Fruit fly (Drosophila melanogaster): ENCODE measurements around the gene CG13933.
A peak's percentile ranks its signal among the peaks of the same experiment; 100 is the strongest.

Gene CG13933

DNA sequence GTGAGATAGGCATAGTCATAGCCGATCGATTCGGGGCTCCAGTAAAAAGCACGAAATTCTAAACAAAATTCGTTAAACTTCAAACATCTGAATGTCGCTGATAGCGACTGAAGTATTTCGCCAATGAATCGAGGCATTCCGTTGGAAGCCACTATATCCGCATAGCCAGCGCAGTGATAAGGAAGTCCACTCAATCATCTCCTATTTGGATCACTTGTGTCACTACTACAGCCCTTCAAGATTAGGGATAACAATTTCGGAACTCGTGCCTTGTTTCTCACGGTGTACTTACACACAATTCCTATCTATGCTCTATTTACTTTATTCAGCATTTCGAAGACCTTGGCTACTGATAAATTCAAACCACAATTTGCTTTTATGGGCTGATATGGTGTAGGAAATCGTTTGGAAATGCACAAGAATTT is 37.0 kb downstream of the CG13933 start, which contains the start of gene PIG-Wb (continued):
- TF ChIP-seq caup (GFP tag; optimal IDR thresholded peaks at IDR 0.05; ENCODE audit: severe bottlenecking) (peak; percentile 35), Scr (GFP tag; IDR thresholded peaks at IDR 0.05; ENCODE audit: partially characterized antibody) (no peak), CG34376 (GFP tag; optimal IDR thresholded peaks at IDR 0.05) (peak; percentile 91), CG33213 (GFP tag; optimal IDR thresholded peaks at IDR 0.05) (no peak), nau (GFP tag; optimal IDR thresholded peaks at IDR 0.05) (peak; percentile 22), CG4820 (GFP tag; optimal IDR thresholded peaks at IDR 0.05) (no peak), Vsx1 (GFP tag; optimal IDR thresholded peaks at IDR 0.05) (no peak), D19A (tag; optimal IDR thresholded peaks at IDR 0.05) (no peak), CG3995 (GFP tag; optimal IDR thresholded peaks at IDR 0.05) (peak; percentile 82), CG1603 (tag; optimal IDR thresholded peaks at IDR 0.05) (peak; percentile 5), CG13424 (tag; optimal IDR thresholded peaks at IDR 0.05) (peak; percentile 34), Fer1 (GFP tag; optimal IDR thresholded peaks at IDR 0.05) (peak; percentile 65), Atf3 (GFP tag; optimal IDR thresholded peaks at IDR 0.05) (no peak), Opbp (GFP tag; IDR thresholded peaks at IDR 0.05; ENCODE audit: partially characterized antibody) (no peak), CG8281 (tag; optimal IDR thresholded peaks at IDR 0.05) (peak; percentile 7), Taf1 (GFP tag; IDR thresholded peaks at IDR 0.05) (no peak), CG14014 (GFP tag; IDR thresholded peaks at IDR 0.05) (0 out of 2 replicates have a peak, but pooled peaks have one; percentile 32), CG1792 (GFP tag; optimal IDR thresholded peaks at IDR 0.05) (no peak), sd (tag; optimal IDR thresholded peaks at IDR 0.05) (peak; percentile 98), ash1 (GFP tag; optimal IDR thresholded peaks at IDR 0.05) (no peak), CG4424 (GFP tag; optimal IDR thresholded peaks at IDR 0.05) (no peak), dimm (GFP tag; IDR thresholded peaks at IDR 0.05) (no peak), hkb (optimal IDR thresholded peaks at IDR 0.05) (no peak), hkb (GFP tag; IDR thresholded peaks at IDR 0.05) (0 out of 2 replicates have a peak, but pooled peaks have one; percentile 35), CG3281 (GFP tag; optimal IDR thresholded peaks at IDR 0.05) (peak; percentile 33), mirr (GFP tag; optimal IDR thresholded peaks at IDR 0.05) (peak; percentile 90)

DNA sequence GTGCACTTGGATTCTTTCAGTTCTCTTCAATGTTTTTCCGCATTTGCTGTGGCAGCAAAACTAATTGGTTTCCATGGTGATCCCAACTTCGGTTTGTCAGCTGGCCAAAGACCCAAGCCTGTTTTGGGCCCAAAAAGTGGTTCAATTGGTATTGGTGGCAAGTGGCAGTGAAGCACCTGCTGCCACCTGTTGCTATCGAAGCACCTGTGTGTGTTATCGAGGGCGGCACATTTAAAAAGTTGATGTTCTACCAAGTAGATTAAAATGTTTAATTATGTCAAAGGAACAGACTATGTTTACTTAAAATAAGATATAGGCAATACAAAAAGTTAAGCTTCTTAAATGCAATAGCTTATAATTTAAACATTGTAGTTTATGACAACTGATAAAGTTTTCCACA is 39.3 kb downstream of the CG13933 start, which contains the start of gene Oseg4:
Gene Oseg4 (minus strand): TSS at position 165 of the 400 bp plus-strand sequence.
- TF ChIP-seq Hsf (GFP tag; optimal IDR thresholded peaks at IDR 0.05), result no peak
- TF ChIP-seq eve (GFP tag; optimal IDR thresholded peaks at IDR 0.05), result no peak
- TF ChIP-seq CG1024 (GFP tag; IDR thresholded peaks at IDR 0.05), result no peak
- TF ChIP-seq BtbVII (GFP tag; optimal IDR thresholded peaks at IDR 0.05), result no peak
- TF ChIP-seq Gsc (GFP tag; IDR thresholded peaks at IDR 0.05), result no peak
- no peak for TF ChIP-seq CG13894 (tag; optimal IDR thresholded peaks at IDR 0.05)
- TF ChIP-seq pum (GFP tag; optimal IDR thresholded peaks at IDR 0.05), result no peak
- TF ChIP-seq Adf1 (GFP tag; IDR thresholded peaks at IDR 0.05), result no peak
- TF ChIP-seq CG2116 (GFP tag; optimal IDR thresholded peaks at IDR 0.05), result peak; percentile 53
- no peak for TF ChIP-seq shn (GFP tag; optimal IDR thresholded peaks at IDR 0.05)
- TF ChIP-seq Sry-δ (GFP tag; optimal IDR thresholded peaks at IDR 0.05), result peak; percentile 7
- no peak for TF ChIP-seq CG7372 (GFP tag; IDR thresholded peaks at IDR 0.05)
- no peak for TF ChIP-seq CG10147 (GFP tag; optimal IDR thresholded peaks at IDR 0.05)
- TF ChIP-seq CG17359 (tag; optimal IDR thresholded peaks at IDR 0.05), result no peak
- no peak for TF ChIP-seq nerfin-2 (GFP tag; IDR thresholded peaks at IDR 0.05; ENCODE audit: partially characterized antibody)
- peak; percentile 0 for TF ChIP-seq CG15514 (GFP tag; optimal IDR thresholded peaks at IDR 0.05)
- peak; percentile 80 for TF ChIP-seq kah (GFP tag; optimal IDR thresholded peaks at IDR 0.05)
- TF ChIP-seq unc-4 (GFP tag; IDR thresholded peaks at IDR 0.05; ENCODE audit: partially characterized antibody), result no peak
- no peak for TF ChIP-seq tup (GFP tag; optimal IDR thresholded peaks at IDR 0.05)
- TF ChIP-seq pho (GFP tag; optimal IDR thresholded peaks at IDR 0.05), result no peak
- TF ChIP-seq NfI (GFP tag; optimal IDR thresholded peaks at IDR 0.05), result no peak
- TF ChIP-seq rib (GFP tag; IDR thresholded peaks at IDR 0.05), result no peak
- TF ChIP-seq slou (GFP tag; optimal IDR thresholded peaks at IDR 0.05), result no peak
- no peak for TF ChIP-seq Opbp (GFP tag; IDR thresholded peaks at IDR 0.05; ENCODE audit: partially characterized antibody)
- no peak for TF ChIP-seq CG11085 (GFP tag; IDR thresholded peaks at IDR 0.05)
- TF ChIP-seq Dp (GFP tag; optimal IDR thresholded peaks at IDR 0.05), result peak; percentile 64
- TF ChIP-seq CG11696 (GFP tag; IDR thresholded peaks at IDR 0.05), result no peak
